Fruit fly (Drosophila melanogaster) whole organism, embryonic: ENCODE data around the gene Smox.

Source experiments
- Bteb2 ChIP-seq: fragments of 200-800 bp; sonication (Bioruptor generic); optimal IDR thresholded peaks from 2 replicates; lab custom pipeline; 2016; ENCODE audit warnings: missing biosample characterization, missing genetic modification characterization
- CG10209 ChIP-seq: fragments of 200-800 bp; sonication (Bioruptor generic); optimal IDR thresholded peaks from 3 replicates; lab custom pipeline; 2017; ENCODE audit warnings: missing biosample characterization, mild to moderate bottlenecking, missing genetic modification characterization, missing genetic modification reagents
- CG10979 ChIP-seq: fragments of 200-800 bp; sonication (Bioruptor generic); optimal IDR thresholded peaks from 2 replicates; lab custom pipeline; 2018; ENCODE audit warnings: missing biosample characterization, mild to moderate bottlenecking, missing genetic modification characterization, moderate library complexity
- CG12071 ChIP-seq: fragments of 200-800 bp; sonication (Bioruptor generic); optimal IDR thresholded peaks from 3 replicates; lab custom pipeline; 2018; ENCODE audit warnings: missing biosample characterization, mild to moderate bottlenecking, missing genetic modification characterization
- CG13624 ChIP-seq: fragments of 200-800 bp; sonication (Bioruptor generic); optimal IDR thresholded peaks from 2 replicates; lab custom pipeline; 2016; ENCODE audit warnings: missing biosample characterization, missing genetic modification characterization
- CG13894 ChIP-seq: fragments of 200-800 bp; sonication (Bioruptor generic); optimal IDR thresholded peaks from 3 replicates; lab custom pipeline; 2018; ENCODE audit warnings: missing biosample characterization, mild to moderate bottlenecking, missing genetic modification characterization, moderate library complexity
- CG15479 ChIP-seq: fragments of 200-800 bp; sonication (Bioruptor generic); optimal IDR thresholded peaks from 3 replicates; lab custom pipeline; 2019; ENCODE audit warnings: missing biosample characterization, mild to moderate bottlenecking, missing genetic modification characterization, moderate library complexity
- CG16813 ChIP-seq: fragments of 200-800 bp; sonication (Bioruptor generic); IDR thresholded peaks from 3 replicates; pipeline ENCODE4 v1.3.6; 2022; ENCODE audit warnings: missing biosample characterization, missing genetic modification characterization; ENCODE audit not compliant: partially characterized antibody
- CG16815 ChIP-seq: fragments of 200-800 bp; sonication (Bioruptor generic); optimal IDR thresholded peaks from 3 replicates; lab custom pipeline; 2017; ENCODE audit warnings: missing biosample characterization, mild to moderate bottlenecking, missing genetic modification characterization
- CG17612 ChIP-seq: fragments of 200-800 bp; sonication (Bioruptor generic); IDR thresholded peaks from 2 replicates; pipeline ENCODE4 v1.3.6; 2022; ENCODE audit warnings: missing biosample characterization, missing genetic modification characterization
- CG1832 ChIP-seq: fragments of 200-800 bp; sonication (Bioruptor generic); optimal IDR thresholded peaks from 2 replicates; lab custom pipeline; 2017; ENCODE audit warnings: missing biosample characterization, mild to moderate bottlenecking, missing genetic modification characterization, inconsistent platforms
- CG2129 ChIP-seq: fragments of 200-800 bp; sonication (Bioruptor generic); IDR thresholded peaks from 2 replicates; pipeline ENCODE4 v1.3.6; 2022; ENCODE audit warnings: missing biosample characterization, missing genetic modification characterization; ENCODE audit not compliant: partially characterized antibody
- CG3995 ChIP-seq: fragments of 200-800 bp; sonication (Bioruptor generic); optimal IDR thresholded peaks from 3 replicates; lab custom pipeline; 2016; ENCODE audit warnings: missing biosample characterization, missing genetic modification characterization
- CG5180 ChIP-seq: fragments of 200-800 bp; sonication (Bioruptor generic); optimal IDR thresholded peaks from 3 replicates; lab custom pipeline; 2017; ENCODE audit warnings: missing biosample characterization, missing genetic modification characterization, mild to moderate bottlenecking, moderate library complexity, missing genetic modification reagents
- CG5245 ChIP-seq: fragments of 200-800 bp; sonication (Bioruptor generic); optimal IDR thresholded peaks from 3 replicates; lab custom pipeline; 2016; ENCODE audit warnings: missing biosample characterization, missing genetic modification characterization
- CG7271 ChIP-seq: fragments of 200-800 bp; sonication (Bioruptor generic); optimal IDR thresholded peaks from 2 replicates; lab custom pipeline; 2018; ENCODE audit warnings: missing biosample characterization, mild to moderate bottlenecking, missing genetic modification characterization, moderate library complexity
- CG9437 ChIP-seq: fragments of 200-800 bp; sonication (Bioruptor generic); optimal IDR thresholded peaks from 2 replicates; lab custom pipeline; 2018; ENCODE audit warnings: missing biosample characterization, mild to moderate bottlenecking, missing genetic modification characterization
- Doc3 ChIP-seq: fragments of 200-800 bp; sonication (Bioruptor generic); IDR thresholded peaks from 3 replicates; pipeline ENCODE4 v1.3.6; 2022; ENCODE audit warnings: missing biosample characterization, missing genetic modification characterization; ENCODE audit not compliant: partially characterized antibody
- Dref ChIP-seq: fragments of 200-800 bp; sonication (Bioruptor generic); IDR thresholded peaks from 2 replicates; pipeline ENCODE4 v1.3.6; 2022; ENCODE audit warnings: missing biosample characterization, missing genetic modification characterization
- Elba2 ChIP-seq: fragments of 200-800 bp; sonication (Bioruptor generic); optimal IDR thresholded peaks from 3 replicates; lab custom pipeline; 2016; ENCODE audit warnings: missing biosample characterization, missing genetic modification characterization
- HmgZ ChIP-seq: fragments of 200-800 bp; sonication (Bioruptor generic); optimal IDR thresholded peaks from 2 replicates; lab custom pipeline; 2018; ENCODE audit warnings: missing biosample characterization, mild to moderate bottlenecking, missing genetic modification characterization
- Hmr ChIP-seq: fragments of 200-800 bp; sonication (Bioruptor generic); optimal IDR thresholded peaks from 3 replicates; lab custom pipeline; 2017; ENCODE audit warnings: mild to moderate bottlenecking, missing biosample characterization, missing genetic modification reagents, missing genetic modification characterization
- Hmx ChIP-seq: fragments of 200-800 bp; sonication (Bioruptor generic); optimal IDR thresholded peaks from 2 replicates; lab custom pipeline; 2016; ENCODE audit warnings: missing biosample characterization, missing genetic modification characterization
- Hr51 ChIP-seq, 2 experiments: fragments of 200-800 bp; sonication (Bioruptor generic); optimal IDR thresholded peaks; 2 replicates in 1 of 2; 3 replicates in 1 of 2; lab custom pipeline; 2016 to 2018; ENCODE audit warnings: missing biosample characterization in 2 of 2, missing genetic modification characterization in 2 of 2, mild to moderate bottlenecking in 1 of 2, moderate library complexity in 1 of 2
- Med ChIP-seq: fragments of 200-800 bp; sonication (Bioruptor generic); peaks from one replicate; lab custom pipeline; 2016; ENCODE audit warnings: missing biosample characterization, missing genetic modification characterization, mild to moderate bottlenecking, inconsistent platforms, moderate library complexity
- Oli ChIP-seq: fragments of 200-800 bp; sonication (Bioruptor generic); optimal IDR thresholded peaks from 2 replicates; lab custom pipeline; 2018; ENCODE audit warnings: missing biosample characterization, mild to moderate bottlenecking, missing genetic modification characterization, moderate library complexity
- Rfx ChIP-seq: fragments of 200-800 bp; sonication (Bioruptor generic); IDR thresholded peaks from 2 replicates; pipeline ENCODE4 v1.3.6; 2022; ENCODE audit warnings: missing biosample characterization, missing genetic modification characterization
- Spps ChIP-seq: fragments of 200-800 bp; sonication (Bioruptor generic); optimal IDR thresholded peaks from 2 replicates; lab custom pipeline; 2018; ENCODE audit warnings: missing biosample characterization, mild to moderate bottlenecking, missing genetic modification characterization
- Taf1 ChIP-seq: fragments of 200-800 bp; sonication (Bioruptor generic); IDR thresholded peaks from 2 replicates; pipeline ENCODE4 v1.3.6; 2022; ENCODE audit warnings: missing biosample characterization, missing genetic modification characterization
- bcd ChIP-seq: fragments of 200-800 bp; sonication (Bioruptor generic); optimal IDR thresholded peaks from 2 replicates; lab custom pipeline; 2017; ENCODE audit warnings: missing biosample characterization, mild to moderate bottlenecking, missing genetic modification characterization
- cas ChIP-seq: fragments of 200-800 bp; sonication (Bioruptor generic); IDR thresholded peaks from 2 replicates; pipeline ENCODE4 v1.3.6; 2022; ENCODE audit warnings: missing biosample characterization, missing genetic modification characterization
- chn ChIP-seq: fragments of 200-800 bp; sonication (Bioruptor generic); optimal IDR thresholded peaks from 2 replicates; lab custom pipeline; 2016; ENCODE audit warnings: missing biosample characterization, missing genetic modification characterization
- corto ChIP-seq: fragments of 200-800 bp; sonication (Bioruptor generic); optimal IDR thresholded peaks from 2 replicates; lab custom pipeline; 2016; ENCODE audit warnings: missing biosample characterization, mild to moderate bottlenecking, missing genetic modification characterization, moderate library complexity
- dan ChIP-seq: fragments of 200-800 bp; sonication (Bioruptor generic); IDR thresholded peaks from 2 replicates; pipeline ENCODE4 v1.3.6; 2022; ENCODE audit warnings: missing biosample characterization, missing genetic modification characterization
- fd96Cb ChIP-seq: fragments of 200-800 bp; sonication (Bioruptor generic); optimal IDR thresholded peaks from 2 replicates; lab custom pipeline; 2018; ENCODE audit warnings: missing biosample characterization, mild to moderate bottlenecking, missing genetic modification characterization, moderate library complexity
- gem ChIP-seq: fragments of 200-800 bp; sonication (Bioruptor generic); optimal IDR thresholded peaks from 2 replicates; lab custom pipeline; 2019; ENCODE audit warnings: missing biosample characterization, mild to moderate bottlenecking, missing genetic modification characterization, moderate library complexity
- gfzf ChIP-seq: fragments of 200-800 bp; sonication (Bioruptor generic); optimal IDR thresholded peaks from 2 replicates; lab custom pipeline; 2016; ENCODE audit warnings: missing biosample characterization, mild to moderate bottlenecking, missing genetic modification characterization, moderate library complexity
- h ChIP-seq: fragments of >200 bp; optimal IDR thresholded peaks from 2 replicates; lab custom pipeline; 2017
- lbe ChIP-seq: fragments of 200-800 bp; sonication (Bioruptor generic); optimal IDR thresholded peaks from 2 replicates; lab custom pipeline; 2016; ENCODE audit warnings: missing biosample characterization, mild to moderate bottlenecking, missing genetic modification characterization
- maf-S ChIP-seq: fragments of 200-800 bp; sonication (Bioruptor generic); optimal IDR thresholded peaks from 2 replicates; lab custom pipeline; 2016; ENCODE audit warnings: missing biosample characterization, missing genetic modification characterization
- odd ChIP-seq: fragments of 200-800 bp; sonication (Bioruptor generic); optimal IDR thresholded peaks from 2 replicates; lab custom pipeline; 2017; ENCODE audit warnings: missing biosample characterization, mild to moderate bottlenecking, missing genetic modification characterization
- onecut ChIP-seq: fragments of 200-800 bp; sonication (Bioruptor generic); IDR thresholded peaks from 2 replicates; pipeline ENCODE4 v1.3.6; 2022; ENCODE audit warnings: missing biosample characterization, missing genetic modification characterization
- pnt ChIP-seq: fragments of 200-800 bp; sonication (Bioruptor generic); optimal IDR thresholded peaks from 3 replicates; lab custom pipeline; 2016; ENCODE audit warnings: missing biosample characterization, missing genetic modification characterization
- pros ChIP-seq: fragments of 200-800 bp; sonication (Bioruptor generic); optimal IDR thresholded peaks from 3 replicates; lab custom pipeline; 2019; ENCODE audit warnings: missing biosample characterization, mild to moderate bottlenecking, missing genetic modification characterization, moderate library complexity
- sc ChIP-seq, 3 experiments: fragments of >200 bp in 2 of 3; fragments of 200-800 bp in 1 of 3; sonication (Bioruptor generic) in 1 of 3; optimal IDR thresholded peaks; 2 replicates in 2 of 3; 3 replicates in 1 of 3; lab custom pipeline; 2017; ENCODE audit warnings: mild to moderate bottlenecking in 1 of 3, missing biosample characterization in 1 of 3, missing genetic modification characterization in 1 of 3, missing genetic modification reagents in 1 of 3
- scrt ChIP-seq: fragments of 200-800 bp; sonication (Bioruptor generic); optimal IDR thresholded peaks from 2 replicates; lab custom pipeline; 2018; ENCODE audit warnings: missing biosample characterization, mild to moderate bottlenecking, missing genetic modification characterization, moderate library complexity
- seq ChIP-seq: fragments of 200-800 bp; sonication (Bioruptor generic); IDR thresholded peaks from 2 replicates; pipeline ENCODE4 v1.3.6; 2022; ENCODE audit warnings: missing biosample characterization, missing genetic modification characterization
- slp2 ChIP-seq: fragments of 200-800 bp; sonication (Bioruptor generic); optimal IDR thresholded peaks from 2 replicates; lab custom pipeline; 2016; ENCODE audit warnings: missing biosample characterization, missing genetic modification characterization
- usp ChIP-seq: fragments of >200 bp; optimal IDR thresholded peaks from 2 replicates; lab custom pipeline; 2017; ENCODE audit warnings: missing biosample characterization, missing genetic modification characterization

The Smox gene

DNA sequence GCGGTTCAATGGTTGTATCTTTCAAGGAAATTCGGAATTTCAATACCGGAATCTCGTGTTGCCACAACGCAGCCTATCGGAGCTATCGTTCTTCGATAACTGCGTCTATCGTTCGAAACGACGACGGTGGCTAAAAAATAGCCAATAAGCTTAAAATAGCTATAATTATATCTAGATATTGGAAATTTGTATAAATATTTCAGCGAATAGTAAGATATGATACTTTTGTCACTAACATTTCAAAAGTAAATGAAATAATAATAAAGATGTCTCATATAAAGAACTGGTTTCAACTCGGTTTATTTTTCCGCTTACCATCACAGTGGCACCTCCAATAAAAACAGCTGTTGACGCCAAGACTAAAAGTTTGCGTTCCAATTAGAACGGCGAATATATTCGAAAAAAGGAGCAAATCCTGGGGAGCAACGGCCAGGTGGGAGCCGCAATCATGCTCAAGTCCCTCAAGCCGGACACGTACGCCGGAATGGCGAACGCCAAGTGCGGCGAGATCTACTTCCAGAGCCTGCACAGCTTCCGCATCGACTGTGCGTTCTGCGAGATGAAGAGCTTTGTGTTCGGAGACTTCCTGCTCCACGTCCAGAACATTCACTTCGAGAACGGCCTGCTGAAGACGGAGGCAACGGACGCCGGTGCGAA is 3.5 kb upstream of the Smox start, which contains the start of the genes alpha-PheRS and CG2129 (continued):
- peak; percentile 68 for TF ChIP-seq Dref (GFP tag; lab: Robert Waterston, UW)
- TF ChIP-seq scrt: no peak
- TF ChIP-seq cas: no peak
- TF ChIP-seq CG9437 (GFP tag; lab: Kevin White, UChicago): no peak
- no peak for TF ChIP-seq CG13894 (tag; lab: Kevin White, UChicago)
- TF ChIP-seq fd96Cb (tag; lab: Kevin White, UChicago): no peak
- no peak for TF ChIP-seq Hmr
- TF ChIP-seq onecut (GFP tag; lab: Robert Waterston, UW): peak; percentile 21; the same call in 1 of the 2 replicates
- no peak for TF ChIP-seq chn (GFP tag; lab: Kevin White, UChicago)
- TF ChIP-seq lbe (GFP tag; lab: Kevin White, UChicago): peak; percentile 4
- no peak for TF ChIP-seq CG16815 (GFP tag; lab: Kevin White, UChicago)
- TF ChIP-seq CG10209: no peak
- TF ChIP-seq CG2129 (GFP tag; lab: Robert Waterston, UW): no peak
- no peak for TF ChIP-seq Spps (tag; lab: Kevin White, UChicago)
- TF ChIP-seq Med (GFP tag; lab: Kevin White, UChicago): peak; percentile 69
- TF ChIP-seq CG10979 (tag; lab: Kevin White, UChicago): peak; percentile 7
- TF ChIP-seq HmgZ (tag; lab: Kevin White, UChicago): peak; percentile 70
- no peak for TF ChIP-seq Oli (tag; lab: Kevin White, UChicago)
- no peak for TF ChIP-seq Hmx (GFP tag; lab: Kevin White, UChicago)
- TF ChIP-seq Doc3 (GFP tag; lab: Robert Waterston, UW): no peak
- TF ChIP-seq odd (GFP tag; lab: Kevin White, UChicago): no peak
- TF ChIP-seq Rfx (GFP tag; lab: Robert Waterston, UW): peak; percentile 46; the same call in 1 of the 2 replicates
- TF ChIP-seq h (lab: Kevin White, UChicago): no peak
- TF ChIP-seq CG5245: no peak
- no peak for TF ChIP-seq seq (GFP tag; lab: Robert Waterston, UW)
- no peak for TF ChIP-seq Bteb2 (GFP tag; lab: Kevin White, UChicago)
- TF ChIP-seq bcd (GFP tag; lab: Kevin White, UChicago): no peak
- TF ChIP-seq slp2 (GFP tag; lab: Kevin White, UChicago): no peak
- no peak for TF ChIP-seq CG3995 (GFP tag; lab: Kevin White, UChicago)
- no peak for TF ChIP-seq pros (GFP tag; lab: Kevin White, UChicago)
- TF ChIP-seq maf-S: no peak
- no peak for TF ChIP-seq CG5180 (GFP tag; lab: Kevin White, UChicago)
- TF ChIP-seq usp: no peak

DNA sequence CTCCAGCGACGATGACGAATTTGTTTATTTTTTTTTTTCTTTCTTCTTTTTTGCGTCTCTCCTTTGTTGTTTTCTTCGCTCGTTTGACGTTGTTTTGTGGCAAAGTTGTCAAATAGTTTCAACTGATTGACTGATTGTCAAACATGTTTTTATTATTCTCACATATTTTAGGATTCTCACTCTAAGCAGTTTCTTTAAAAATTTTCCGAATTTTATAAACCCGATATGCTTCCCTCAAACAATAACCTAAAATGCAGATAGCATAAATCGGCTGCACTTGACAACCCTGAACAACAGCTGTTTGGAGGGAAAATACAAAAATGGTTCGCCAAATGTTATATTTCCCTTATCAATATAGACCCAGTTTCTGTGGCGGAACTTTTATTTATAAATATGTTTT is 1.5 kb upstream of the Smox start, which contains the start of gene CG17982:
Gene CG17982, minus strand, starts transcription at position 299 of the 400 bp plus-strand sequence.
- TF ChIP-seq Elba2 (GFP tag; lab: Kevin White, UChicago) (peak; percentile 4), onecut (GFP tag; lab: Robert Waterston, UW) (peak; percentile 65), Hr51 (GFP tag; optimal IDR thresholded peaks at IDR 0.05; lab: Kevin White, UChicago) (peak; percentile 58 to 87), dan (GFP tag; lab: Robert Waterston, UW) (no peak), CG15479 (GFP tag; lab: Kevin White, UChicago) (no peak), CG12071 (GFP tag; lab: Kevin White, UChicago) (peak; percentile 76), sc (optimal IDR thresholded peaks at IDR 0.05; lab: Kevin White, UChicago) (no peak), sc (GFP tag; optimal IDR thresholded peaks at IDR 0.05; lab: Kevin White, UChicago) (peak; percentile 18), pnt (GFP tag; lab: Kevin White, UChicago) (peak; percentile 71), corto (GFP tag; lab: Kevin White, UChicago) (peak; percentile 87), pros (GFP tag; lab: Kevin White, UChicago) (peak; percentile 3), CG13624 (peak; percentile 89), CG1832 (GFP tag; lab: Kevin White, UChicago) (no peak), CG2129 (GFP tag; lab: Robert Waterston, UW) (no peak), CG7271 (tag; lab: Kevin White, UChicago) (peak; percentile 45), CG16813 (GFP tag; lab: Robert Waterston, UW) (no peak), CG10979 (tag; lab: Kevin White, UChicago) (peak; percentile 76), gem (peak; percentile 92), CG17612 (peak; percentile 68), gfzf (GFP tag; lab: Kevin White, UChicago) (peak; percentile 46), Taf1 (GFP tag; lab: Robert Waterston, UW) (peak; percentile 57)
